Worm (Caenorhabditis elegans): ENCODE results near the gene ril-2.

DNA sequence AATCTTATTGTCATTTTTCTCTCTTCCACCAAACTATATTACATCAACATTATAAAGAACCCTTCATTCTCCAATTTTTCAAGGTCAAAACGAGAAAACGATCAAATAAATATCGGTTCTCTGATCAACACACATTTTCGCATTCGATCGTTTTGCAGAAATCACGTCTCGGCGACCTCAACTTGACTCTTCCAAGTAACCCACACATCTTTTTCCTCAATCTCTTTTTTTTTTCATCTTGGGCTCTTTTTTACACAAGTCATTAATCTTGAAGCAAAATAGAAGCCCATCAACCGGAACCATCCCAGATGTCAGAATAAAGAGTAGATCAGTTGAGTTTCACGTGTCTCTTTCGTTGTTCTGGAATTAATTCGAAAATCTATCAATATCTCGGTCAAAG lies 37.3 kb upstream of the ril-2 start:
- peak; percentile 78 for TF ChIP-seq fkh-4 (tag; optimal IDR thresholded peaks at IDR 0.05; ENCODE audit: borderline replicate concordance)
- TF ChIP-seq lin-14 (GFP tag; optimal IDR thresholded peaks at IDR 0.05) = peak; percentile 87
- no peak for TF ChIP-seq efl-1 (optimal IDR thresholded peaks at IDR 0.05)
- peak in 1 of 2 experiments; percentile 36 for TF ChIP-seq efl-1 (GFP tag; optimal IDR thresholded peaks at IDR 0.05 in 1 of 2)
- TF ChIP-seq fkh-8 (tag; optimal IDR thresholded peaks at IDR 0.05) = no peak
- TF ChIP-seq egl-27 (tag; optimal IDR thresholded peaks at IDR 0.05) = no peak
- no peak for TF ChIP-seq ceh-82 (tag; optimal IDR thresholded peaks at IDR 0.05)
- TF ChIP-seq tbx-2 (tag; optimal IDR thresholded peaks at IDR 0.05) = peak; percentile 21
- no peak for TF ChIP-seq ztf-11 (tag; optimal IDR thresholded peaks at IDR 0.05)

All from whole organism, L1 larva.